Fruit fly (Drosophila melanogaster) whole organism, embryonic: Measurements from ENCODE around the gene Pat1.
A peak's percentile ranks its signal among the peaks of the same experiment; 100 is the strongest.

Experiments used
- C15 ChIP-seq: fragments of 200-800 bp; sonication (Bioruptor generic); IDR thresholded peaks from 3 replicates; pipeline ENCODE4 v1.3.6; 2022; ENCODE audit warnings: missing biosample characterization, missing genetic modification characterization
- CG10147 ChIP-seq: fragments of 200-800 bp; sonication (Bioruptor generic); optimal IDR thresholded peaks from 2 replicates; lab custom pipeline; 2019; ENCODE audit warnings: missing biosample characterization, mild to moderate bottlenecking, missing genetic modification characterization, moderate library complexity
- CG11093 ChIP-seq: fragments of 200-800 bp; sonication (Bioruptor generic); IDR thresholded peaks from 3 replicates; pipeline ENCODE4 v1.3.6; 2022; ENCODE audit warnings: missing biosample characterization, missing genetic modification characterization
- CG11560 ChIP-seq: fragments of 200-800 bp; sonication (Bioruptor generic); IDR thresholded peaks from 3 replicates; pipeline ENCODE4 v1.3.6; 2022; ENCODE audit warnings: missing biosample characterization, missing genetic modification characterization
- CG12236 ChIP-seq: fragments of 200-800 bp; sonication (Bioruptor generic); optimal IDR thresholded peaks from 2 replicates; lab custom pipeline; 2016; ENCODE audit warnings: missing biosample characterization, missing genetic modification characterization
- CG12299 ChIP-seq: fragments of 200-800 bp; sonication (Bioruptor generic); optimal IDR thresholded peaks from 2 replicates; lab custom pipeline; 2018; ENCODE audit warnings: missing biosample characterization, mild to moderate bottlenecking, missing genetic modification characterization
- CG12391 ChIP-seq: fragments of 200-800 bp; sonication (Bioruptor generic); optimal IDR thresholded peaks from 3 replicates; lab custom pipeline; 2018; ENCODE audit warnings: missing biosample characterization, mild to moderate bottlenecking, missing genetic modification characterization, moderate library complexity
- CG12942 ChIP-seq: fragments of 200-800 bp; sonication (Bioruptor generic); optimal IDR thresholded peaks from 3 replicates; lab custom pipeline; 2016; ENCODE audit warnings: missing biosample characterization, missing genetic modification characterization
- CG13296 ChIP-seq: fragments of 200-800 bp; sonication (Bioruptor generic); optimal IDR thresholded peaks from 3 replicates; lab custom pipeline; 2018; ENCODE audit warnings: missing biosample characterization, mild to moderate bottlenecking, missing genetic modification characterization
- CG14014 ChIP-seq: fragments of 200-800 bp; sonication (Bioruptor generic); IDR thresholded peaks from 2 replicates; pipeline ENCODE4 v1.3.6; 2022; ENCODE audit warnings: missing biosample characterization, missing genetic modification characterization
- CG15011 ChIP-seq: fragments of 200-800 bp; sonication (Bioruptor generic); optimal IDR thresholded peaks from 3 replicates; lab custom pipeline; 2018; ENCODE audit warnings: missing biosample characterization, mild to moderate bottlenecking, missing genetic modification characterization
- CG16863 ChIP-seq: fragments of 200-800 bp; sonication (Bioruptor generic); optimal IDR thresholded peaks from 3 replicates; lab custom pipeline; 2016; ENCODE audit warnings: missing biosample characterization, missing genetic modification characterization
- CG17612 ChIP-seq: fragments of 200-800 bp; sonication (Bioruptor generic); IDR thresholded peaks from 2 replicates; pipeline ENCODE4 v1.3.6; 2022; ENCODE audit warnings: missing biosample characterization, missing genetic modification characterization
- CG17829 ChIP-seq: fragments of 200-800 bp; optimal IDR thresholded peaks from 2 replicates; lab custom pipeline; 2019; ENCODE audit warnings: missing biosample characterization, mild to moderate bottlenecking, missing genetic modification characterization, moderate library complexity
- CG32772 ChIP-seq: fragments of 200-800 bp; sonication (Bioruptor generic); IDR thresholded peaks from 2 replicates; pipeline ENCODE4 v1.3.6; 2022; ENCODE audit warnings: missing biosample characterization, missing genetic modification characterization
- CG34376 ChIP-seq: fragments of 200-800 bp; sonication (Bioruptor generic); optimal IDR thresholded peaks from 2 replicates; lab custom pipeline; 2018; ENCODE audit warnings: missing biosample characterization, mild to moderate bottlenecking, missing genetic modification characterization
- CG4328 ChIP-seq: fragments of 200-800 bp; sonication (Bioruptor generic); optimal IDR thresholded peaks from 3 replicates; lab custom pipeline; 2017; ENCODE audit warnings: missing biosample characterization, missing genetic modification reagents, missing genetic modification characterization
- CG4424 ChIP-seq: fragments of 200-800 bp; sonication (Bioruptor generic); optimal IDR thresholded peaks from 3 replicates; lab custom pipeline; 2016; ENCODE audit warnings: missing biosample characterization, missing genetic modification characterization
- CG4854 ChIP-seq: fragments of 200-800 bp; sonication (Bioruptor generic); optimal IDR thresholded peaks from 2 replicates; lab custom pipeline; 2016; ENCODE audit warnings: missing biosample characterization, missing genetic modification characterization, inconsistent platforms
- CG5245 ChIP-seq: fragments of 200-800 bp; sonication (Bioruptor generic); optimal IDR thresholded peaks from 3 replicates; lab custom pipeline; 2016; ENCODE audit warnings: missing biosample characterization, missing genetic modification characterization
- CG6175 ChIP-seq: fragments of 200-800 bp; sonication (Bioruptor generic); IDR thresholded peaks from 3 replicates; pipeline ENCODE4 v1.3.6; 2022; ENCODE audit warnings: missing biosample characterization, missing genetic modification characterization
- CG6813 ChIP-seq: fragments of 200-800 bp; sonication (Bioruptor generic); optimal IDR thresholded peaks from 2 replicates; lab custom pipeline; 2017; ENCODE audit warnings: missing biosample characterization, missing genetic modification characterization, mild to moderate bottlenecking, moderate library complexity, missing genetic modification reagents
- CG6854 ChIP-seq: fragments of 200-800 bp; sonication (Bioruptor generic); optimal IDR thresholded peaks from 3 replicates; lab custom pipeline; 2017; ENCODE audit warnings: missing biosample characterization, mild to moderate bottlenecking, missing genetic modification characterization
- CG9817 ChIP-seq: fragments of 200-800 bp; sonication (Bioruptor generic); optimal IDR thresholded peaks from 2 replicates; lab custom pipeline; 2018; ENCODE audit warnings: missing biosample characterization, mild to moderate bottlenecking, missing genetic modification characterization, moderate library complexity
- D19B ChIP-seq: fragments of 200-800 bp; sonication (Bioruptor generic); optimal IDR thresholded peaks from 2 replicates; lab custom pipeline; 2017; ENCODE audit warnings: missing biosample characterization, mild to moderate bottlenecking, missing genetic modification characterization
- Dad ChIP-seq: fragments of 200-800 bp; sonication (Bioruptor generic); optimal IDR thresholded peaks from 3 replicates; lab custom pipeline; 2016; ENCODE audit warnings: missing biosample characterization, missing genetic modification characterization
- Dbx ChIP-seq: fragments of 200-800 bp; sonication (Bioruptor generic); IDR thresholded peaks from 3 replicates; pipeline ENCODE4 v1.3.6; 2022; ENCODE audit warnings: missing biosample characterization, missing genetic modification characterization
- E2f2 ChIP-seq: fragments of 200-800 bp; sonication (Bioruptor generic); IDR thresholded peaks from 2 replicates; pipeline ENCODE4 v1.3.6; 2022; ENCODE audit warnings: missing biosample characterization, missing genetic modification characterization
- HmgD ChIP-seq: fragments of 200-800 bp; sonication (Bioruptor generic); optimal IDR thresholded peaks from 3 replicates; lab custom pipeline; 2016; ENCODE audit warnings: missing biosample characterization, missing genetic modification characterization
- NFAT ChIP-seq: fragments of 200-800 bp; sonication (Bioruptor generic); IDR thresholded peaks from 2 replicates; pipeline ENCODE4 v1.3.6; 2022; ENCODE audit warnings: missing biosample characterization, missing genetic modification characterization
- Oaz ChIP-seq: fragments of 200-800 bp; sonication (Bioruptor generic); IDR thresholded peaks from 2 replicates; pipeline ENCODE4 v1.3.6; 2022; ENCODE audit warnings: missing biosample characterization, missing genetic modification characterization
- Stat92E ChIP-seq, 3 experiments: fragments of >200 bp in 2 of 3; fragments of 200-800 bp in 1 of 3; sonication (Bioruptor generic) in 1 of 3; optimal IDR thresholded peaks; 2 replicates each; lab custom pipeline; 2017 to 2019; ENCODE audit warnings: missing biosample characterization in 3 of 3, missing genetic modification characterization in 3 of 3, mild to moderate bottlenecking in 1 of 3, moderate library complexity in 1 of 3
- Taf1 ChIP-seq: fragments of 200-800 bp; sonication (Bioruptor generic); IDR thresholded peaks from 2 replicates; pipeline ENCODE4 v1.3.6; 2022; ENCODE audit warnings: missing biosample characterization, missing genetic modification characterization
- amos ChIP-seq: fragments of 200-800 bp; sonication (Bioruptor generic); IDR thresholded peaks from 2 replicates; pipeline ENCODE4 v1.3.6; 2022; ENCODE audit warnings: missing biosample characterization, missing genetic modification characterization; ENCODE audit not compliant: partially characterized antibody
- bab2 ChIP-seq: fragments of 200-800 bp; sonication (Bioruptor generic); optimal IDR thresholded peaks from 2 replicates; lab custom pipeline; 2016; ENCODE audit warnings: missing biosample characterization, missing genetic modification characterization
- btn ChIP-seq: fragments of 200-800 bp; sonication (Bioruptor generic); optimal IDR thresholded peaks from 2 replicates; lab custom pipeline; 2016; ENCODE audit warnings: missing biosample characterization, missing genetic modification characterization
- cad ChIP-seq: fragments of >200 bp; optimal IDR thresholded peaks from 2 replicates; lab custom pipeline; 2017; ENCODE audit warnings: missing biosample characterization, missing genetic modification characterization
- cas ChIP-seq: fragments of 200-800 bp; sonication (Bioruptor generic); IDR thresholded peaks from 2 replicates; pipeline ENCODE4 v1.3.6; 2022; ENCODE audit warnings: missing biosample characterization, missing genetic modification characterization
- fd102C ChIP-seq: fragments of 200-800 bp; sonication (Bioruptor generic); optimal IDR thresholded peaks from 2 replicates; lab custom pipeline; 2018; ENCODE audit warnings: missing biosample characterization, mild to moderate bottlenecking, missing genetic modification characterization, moderate library complexity
- gem ChIP-seq: fragments of 200-800 bp; sonication (Bioruptor generic); optimal IDR thresholded peaks from 2 replicates; lab custom pipeline; 2019; ENCODE audit warnings: missing biosample characterization, mild to moderate bottlenecking, missing genetic modification characterization, moderate library complexity
- jigr1 ChIP-seq: fragments of 200-800 bp; sonication (Bioruptor generic); IDR thresholded peaks from 3 replicates; pipeline ENCODE4 v1.3.6; 2022; ENCODE audit warnings: missing biosample characterization, missing genetic modification characterization
- nau ChIP-seq: fragments of 200-800 bp; sonication (Bioruptor generic); optimal IDR thresholded peaks from 3 replicates; lab custom pipeline; 2017; ENCODE audit warnings: missing biosample characterization, mild to moderate bottlenecking, missing genetic modification characterization, missing genetic modification reagents
- org-1 ChIP-seq: fragments of 200-800 bp; sonication (Bioruptor generic); optimal IDR thresholded peaks from 2 replicates; lab custom pipeline; 2017; ENCODE audit warnings: missing biosample characterization, missing genetic modification characterization
- otp ChIP-seq: fragments of 200-800 bp; sonication (Bioruptor generic); IDR thresholded peaks from 3 replicates; pipeline ENCODE4, ENCODE4 v1.3.6; 2022; ENCODE audit warnings: missing biosample characterization, missing genetic modification characterization
- row ChIP-seq: fragments of 200-800 bp; sonication (Bioruptor generic); IDR thresholded peaks from 3 replicates; pipeline ENCODE4 v1.3.6; 2022; ENCODE audit warnings: missing biosample characterization, missing genetic modification characterization
- salm ChIP-seq: fragments of 200-800 bp; sonication (Bioruptor generic); optimal IDR thresholded peaks from 2 replicates; lab custom pipeline; 2018; ENCODE audit warnings: missing biosample characterization, mild to moderate bottlenecking, missing genetic modification characterization
- sd ChIP-seq: fragments of 200-800 bp; sonication (Bioruptor generic); optimal IDR thresholded peaks from 3 replicates; lab custom pipeline; 2018; ENCODE audit warnings: missing biosample characterization, mild to moderate bottlenecking, missing genetic modification characterization, moderate library complexity
- slou ChIP-seq: fragments of 200-800 bp; sonication (Bioruptor generic); optimal IDR thresholded peaks from 3 replicates; lab custom pipeline; 2016; ENCODE audit warnings: missing biosample characterization, missing genetic modification characterization
- slp2 ChIP-seq: fragments of 200-800 bp; sonication (Bioruptor generic); optimal IDR thresholded peaks from 2 replicates; lab custom pipeline; 2016; ENCODE audit warnings: missing biosample characterization, missing genetic modification characterization
- sqz ChIP-seq: fragments of 200-800 bp; sonication (Bioruptor generic); optimal IDR thresholded peaks from 3 replicates; lab custom pipeline; 2018; ENCODE audit warnings: missing biosample characterization, mild to moderate bottlenecking, missing genetic modification characterization
- stc ChIP-seq: fragments of 200-800 bp; sonication (Bioruptor generic); IDR thresholded peaks from 2 replicates; pipeline ENCODE4 v1.3.6; 2022; ENCODE audit warnings: missing biosample characterization, missing genetic modification characterization
- tin ChIP-seq: fragments of 200-800 bp; sonication (Bioruptor generic); optimal IDR thresholded peaks from 3 replicates; lab custom pipeline; 2016; ENCODE audit warnings: missing biosample characterization, missing genetic modification characterization
- twi ChIP-seq: fragments of 200-800 bp; optimal IDR thresholded peaks from 2 replicates; lab custom pipeline; 2019; ENCODE audit warnings: missing biosample characterization, mild to moderate bottlenecking, missing genetic modification characterization, moderate library complexity

Pat1 gene

DNA sequence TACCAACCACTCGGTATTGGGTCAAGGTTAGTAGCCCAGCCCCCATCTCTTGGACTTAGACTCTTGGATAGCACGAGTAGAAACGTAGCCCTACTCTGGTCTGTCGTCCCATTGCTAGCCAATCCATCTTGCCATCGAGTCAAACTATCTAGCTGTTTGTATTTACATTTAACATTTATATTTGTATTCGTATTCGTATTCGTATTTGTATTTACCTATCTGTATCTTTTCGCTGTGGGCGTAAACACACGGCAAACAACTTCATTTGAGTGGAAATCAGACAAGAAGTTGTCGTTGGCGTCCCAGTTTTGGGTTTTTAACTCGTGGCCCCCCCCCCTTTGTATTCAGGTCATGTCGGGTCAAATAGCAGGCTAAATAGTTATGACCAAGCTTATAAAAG is 23.7 kb downstream of the Pat1 start (continued):
- no peak for TF ChIP-seq amos (GFP tag; lab: Robert Waterston, UW)
- no peak for TF ChIP-seq cad (GFP tag; lab: Kevin White, UChicago)
- no peak for TF ChIP-seq slp2 (GFP tag; lab: Kevin White, UChicago)
- peak; percentile 62 for TF ChIP-seq salm (tag; lab: Kevin White, UChicago)
- no peak for TF ChIP-seq E2f2
- no peak for TF ChIP-seq slou (GFP tag; lab: Kevin White, UChicago)
- no peak for TF ChIP-seq tin (GFP tag; lab: Kevin White, UChicago)
- peak; percentile 55 for TF ChIP-seq CG15011 (GFP tag; lab: Kevin White, UChicago)
- TF ChIP-seq C15 = no peak
- TF ChIP-seq CG17829 (tag; lab: Kevin White, UChicago) = no peak
- TF ChIP-seq CG4424 (GFP tag; lab: Kevin White, UChicago) = peak; percentile 14
- TF ChIP-seq CG10147 = no peak
- TF ChIP-seq fd102C = no peak
- TF ChIP-seq CG6813 = peak; percentile 77
- no peak for TF ChIP-seq NFAT (GFP tag; lab: Robert Waterston, UW)
- no peak for TF ChIP-seq D19B
- TF ChIP-seq CG17612 = no peak
- no peak for TF ChIP-seq Taf1
- no peak for TF ChIP-seq bab2
- no peak for TF ChIP-seq jigr1
- TF ChIP-seq nau (GFP tag; lab: Kevin White, UChicago) = peak; percentile 54
- peak; percentile 44 for TF ChIP-seq gem (tag; lab: Kevin White, UChicago)
- peak; percentile 39; the same call in 1 of the 2 replicates for TF ChIP-seq CG14014 (GFP tag; lab: Robert Waterston, UW)
- no peak for TF ChIP-seq row
- no peak for TF ChIP-seq HmgD (GFP tag; lab: Kevin White, UChicago)
- peak; percentile 58 for TF ChIP-seq CG12236 (GFP tag; lab: Kevin White, UChicago)
- TF ChIP-seq CG12391 (tag; lab: Kevin White, UChicago) = peak; percentile 3
- TF ChIP-seq otp (GFP tag; lab: Robert Waterston, UW) = no peak
- TF ChIP-seq btn (GFP tag; lab: Kevin White, UChicago) = peak; percentile 28
- no peak for TF ChIP-seq CG11093 (GFP tag; lab: Robert Waterston, UW)
- no peak for TF ChIP-seq stc (GFP tag; lab: Robert Waterston, UW)
- no peak for TF ChIP-seq CG9817 (tag; lab: Kevin White, UChicago)
- TF ChIP-seq CG34376 (GFP tag; lab: Kevin White, UChicago) = no peak
- TF ChIP-seq CG12942 (GFP tag; lab: Kevin White, UChicago) = peak; percentile 19
- peak; percentile 53 for TF ChIP-seq sd (tag; lab: Kevin White, UChicago)
- TF ChIP-seq Oaz (GFP tag; lab: Robert Waterston, UW) = no peak
- TF ChIP-seq CG6175 (GFP tag; lab: Robert Waterston, UW) = no peak
- no peak for TF ChIP-seq CG16863 (GFP tag; lab: Kevin White, UChicago)
- no peak for TF ChIP-seq Dad
- TF ChIP-seq CG12299 (tag; lab: Kevin White, UChicago) = no peak
- TF ChIP-seq twi (tag; lab: Kevin White, UChicago) = no peak
- TF ChIP-seq cas (GFP tag; lab: Robert Waterston, UW) = no peak
- no peak for TF ChIP-seq Dbx (GFP tag; lab: Robert Waterston, UW)
- no peak for TF ChIP-seq CG11560
- peak; percentile 37 for TF ChIP-seq sqz (GFP tag; lab: Kevin White, UChicago)
- no peak for TF ChIP-seq Stat92E (GFP tag; optimal IDR thresholded peaks at IDR 0.05; lab: Kevin White, UChicago)
- peak; percentile 47 for TF ChIP-seq org-1 (GFP tag; lab: Kevin White, UChicago)
- no peak for TF ChIP-seq CG32772
- peak; percentile 5 for TF ChIP-seq CG4854 (GFP tag; lab: Kevin White, UChicago)
- peak; percentile 45 for TF ChIP-seq CG6854 (GFP tag; lab: Kevin White, UChicago)
- TF ChIP-seq CG13296 (GFP tag; lab: Kevin White, UChicago) = peak; percentile 53
- TF ChIP-seq CG4328 = no peak
- TF ChIP-seq CG5245 = no peak
